Fruit fly (Drosophila melanogaster): ENCODE data around the gene CG9458.

The CG9458 gene

DNA sequence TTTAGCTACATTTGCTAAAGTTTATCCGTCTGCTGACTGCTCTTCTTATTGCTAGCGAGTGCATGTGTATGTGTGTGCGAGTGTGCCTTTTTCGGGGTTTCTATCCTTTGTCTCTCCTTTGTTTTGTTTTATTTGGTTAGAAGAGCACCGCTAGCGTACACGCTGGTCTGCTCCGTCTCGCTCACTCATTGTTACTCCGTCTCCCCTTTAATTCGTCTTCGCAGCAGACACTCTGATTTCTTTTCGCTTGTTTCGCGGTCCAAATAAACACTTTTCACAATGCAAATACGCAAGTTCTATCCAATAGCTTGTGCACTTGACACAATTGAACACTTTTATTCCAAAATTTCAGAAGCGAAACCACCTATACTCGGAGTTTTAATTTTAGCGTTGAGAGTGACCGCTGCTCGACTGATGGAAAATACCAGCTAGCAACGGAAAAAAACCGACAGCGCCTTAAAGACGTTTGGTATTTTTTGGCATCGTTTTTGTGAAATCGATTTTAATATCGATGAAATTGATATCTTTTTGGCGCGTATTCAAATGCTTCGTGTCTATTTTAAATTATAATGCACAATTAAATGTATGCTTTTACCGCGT, 10.6 kb downstream of the CG9458 start, which contains the start of gene FBXO11 (continued):
- TF ChIP-seq CG9876 (GFP tag; optimal IDR thresholded peaks at IDR 0.05) (no peak), CG17385 (GFP tag; optimal IDR thresholded peaks at IDR 0.05) (peak; percentile 24), Meics (GFP tag; optimal IDR thresholded peaks at IDR 0.05) (no peak), nerfin-1 (tag; optimal IDR thresholded peaks at IDR 0.05) (peak; percentile 32), HLH54F (GFP tag; optimal IDR thresholded peaks at IDR 0.05) (no peak), CG17612 (GFP tag; IDR thresholded peaks at IDR 0.05) (no peak), amos (GFP tag; IDR thresholded peaks at IDR 0.05; ENCODE audit: partially characterized antibody) (peak; percentile 36; the same call in 1 of the 2 replicates), hkb (optimal IDR thresholded peaks at IDR 0.05) (peak; percentile 72), hkb (GFP tag; IDR thresholded peaks at IDR 0.05) (no peak), Taf1 (GFP tag; IDR thresholded peaks at IDR 0.05) (no peak), H2.0 (GFP tag; IDR thresholded peaks at IDR 0.05) (no peak), Hr51 (GFP tag; optimal IDR thresholded peaks at IDR 0.05) (no peak), CG10147 (GFP tag; optimal IDR thresholded peaks at IDR 0.05) (no peak), az2 (GFP tag; optimal IDR thresholded peaks at IDR 0.05) (no peak), CG4360 (GFP tag; IDR thresholded peaks at IDR 0.05) (no peak), CG6683 (GFP tag; optimal IDR thresholded peaks at IDR 0.05) (no peak), gfzf (GFP tag; optimal IDR thresholded peaks at IDR 0.05) (peak; percentile 97), shn (GFP tag; optimal IDR thresholded peaks at IDR 0.05) (no peak), Chrac-16 (GFP tag; optimal IDR thresholded peaks at IDR 0.05) (no peak), CG4854 (GFP tag; optimal IDR thresholded peaks at IDR 0.05) (no peak), ranshi (GFP tag; IDR thresholded peaks at IDR 0.05) (no peak), CG1832 (GFP tag; optimal IDR thresholded peaks at IDR 0.05) (peak; percentile 93), peb (GFP tag; IDR thresholded peaks at IDR 0.05) (no peak), Poxn (GFP tag; IDR thresholded peaks at IDR 0.05) (no peak), zf30C (GFP tag; optimal IDR thresholded peaks at IDR 0.05) (no peak), Kr (GFP tag; optimal IDR thresholded peaks at IDR 0.05) (no peak), E2f1 (GFP tag; IDR thresholded peaks at IDR 0.05) (no peak), unpg (GFP tag; optimal IDR thresholded peaks at IDR 0.05) (no peak), CG31224 (GFP tag; IDR thresholded peaks at IDR 0.05) (no peak), ATbp (GFP tag; optimal IDR thresholded peaks at IDR 0.05) (no peak), CG14014 (GFP tag; IDR thresholded peaks at IDR 0.05) (no peak; the same call in 1 of the 2 replicates), CG10979 (tag; optimal IDR thresholded peaks at IDR 0.05) (no peak), CG9727 (GFP tag; optimal IDR thresholded peaks at IDR 0.05) (peak; percentile 2), CG11093 (GFP tag; IDR thresholded peaks at IDR 0.05) (no peak), CG7987 (GFP tag; optimal IDR thresholded peaks at IDR 0.05) (peak; percentile 12), Dip2 (GFP tag; IDR thresholded peaks at IDR 0.05) (no peak), sens (GFP tag) (peak; percentile 78), GATAe (GFP tag; conservative IDR thresholded peaks at IDR 0.05) (no peak), CG6813 (GFP tag; optimal IDR thresholded peaks at IDR 0.05) (no peak), ab (GFP tag; optimal IDR thresholded peaks at IDR 0.05) (no peak), grn (GFP tag; optimal IDR thresholded peaks at IDR 0.05) (no peak), CG12219 (GFP tag; optimal IDR thresholded peaks at IDR 0.05) (no peak), pan (optimal IDR thresholded peaks at IDR 0.05) (no peak), pan (GFP tag; optimal IDR thresholded peaks at IDR 0.05 in 1 of 2, IDR thresholded peaks at IDR 0.05 in 1 of 2) (no peak), CG4730 (GFP tag; IDR thresholded peaks at IDR 0.05) (no peak), sc (optimal IDR thresholded peaks at IDR 0.05) (no peak), sc (GFP tag; optimal IDR thresholded peaks at IDR 0.05) (no peak), Myb (GFP tag; optimal IDR thresholded peaks at IDR 0.05) (peak; percentile 30), CG15601 (tag; optimal IDR thresholded peaks at IDR 0.05) (peak; percentile 45), schlank (tag; optimal IDR thresholded peaks at IDR 0.05) (no peak), CG10654 (GFP tag; optimal IDR thresholded peaks at IDR 0.05) (no peak), CG11560 (tag; IDR thresholded peaks at IDR 0.05) (no peak)
